Fruit fly (Drosophila melanogaster) whole organism, wandering third instar larva: ENCODE results near the gene dUTPase.

Experiments
- Abd-B ChIP-seq: fragments of >200 bp; optimal IDR thresholded peaks from 2 replicates; lab custom pipeline; 2017; ENCODE audit warnings: missing biosample characterization, missing genetic modification characterization
- CG32264 ChIP-seq: fragments of 200-800 bp; sonication (Bioruptor generic); optimal IDR thresholded peaks from 2 replicates; lab custom pipeline; 2016; ENCODE audit warnings: missing biosample characterization, missing genetic modification characterization
- CG9705 ChIP-seq: fragments of 200-800 bp; sonication (Bioruptor generic); optimal IDR thresholded peaks from 2 replicates; lab custom pipeline; 2018; ENCODE audit warnings: missing biosample characterization, mild to moderate bottlenecking, missing genetic modification characterization
- CrebA ChIP-seq: fragments of 200-800 bp; sonication (Bioruptor generic); optimal IDR thresholded peaks from 2 replicates; lab custom pipeline; 2016; ENCODE audit warnings: missing biosample characterization, mild to moderate bottlenecking, missing genetic modification characterization, borderline replicate concordance
- Dfd ChIP-seq: fragments of >200 bp; optimal IDR thresholded peaks from 2 replicates; lab custom pipeline; 2017; ENCODE audit warnings: missing biosample characterization, missing genetic modification characterization
- GATAd ChIP-seq: sonication (Bioruptor generic); optimal IDR thresholded peaks from 2 replicates; lab custom pipeline; 2016; ENCODE audit warnings: missing biosample characterization, missing genetic modification characterization
- HLH106 ChIP-seq: fragments of 200-800 bp; optimal IDR thresholded peaks from 3 replicates; lab custom pipeline; 2019; ENCODE audit warnings: missing biosample characterization, mild to moderate bottlenecking, missing genetic modification characterization, moderate library complexity
- Hnf4 ChIP-seq: fragments of 200-800 bp; sonication (Bioruptor generic); optimal IDR thresholded peaks from 2 replicates; lab custom pipeline; 2016; ENCODE audit warnings: missing biosample characterization, mild to moderate bottlenecking, missing genetic modification characterization
- Hr78 ChIP-seq: fragments of >200 bp; optimal IDR thresholded peaks from 2 replicates; lab custom pipeline; 2017; ENCODE audit warnings: missing biosample characterization, missing genetic modification characterization
- Hr83 ChIP-seq: fragments of 200-300 bp; sonication (Bioruptor generic); optimal IDR thresholded peaks from 2 replicates; lab custom pipeline; 2016; ENCODE audit warnings: missing biosample characterization, mild to moderate bottlenecking, missing genetic modification characterization, moderate library complexity; ENCODE audit not compliant: poor library complexity, severe bottlenecking
- Jra ChIP-seq: sonication (Bioruptor generic); optimal IDR thresholded peaks from 2 replicates; lab custom pipeline; 2016; ENCODE audit warnings: missing biosample characterization, missing genetic modification characterization
- Mio ChIP-seq: sonication (Bioruptor generic); optimal IDR thresholded peaks from 2 replicates; lab custom pipeline; 2016; ENCODE audit warnings: missing biosample characterization, missing genetic modification characterization
- Myc ChIP-seq: fragments of >200 bp; optimal IDR thresholded peaks from 2 replicates; lab custom pipeline; 2017
- OdsH ChIP-seq: fragments of 200-800 bp; sonication (Bioruptor generic); optimal IDR thresholded peaks from 2 replicates; lab custom pipeline; 2016; ENCODE audit warnings: missing biosample characterization, mild to moderate bottlenecking, missing genetic modification characterization
- Rel ChIP-seq, 2 experiments: fragments of 200-800 bp; sonication (Bioruptor generic) in 1 of 2; optimal IDR thresholded peaks; 2 replicates in 1 of 2; 3 replicates in 1 of 2; lab custom pipeline; 2016 to 2019; ENCODE audit warnings: mild to moderate bottlenecking in 2 of 2, missing biosample characterization in 2 of 2, missing genetic modification characterization in 2 of 2, moderate library complexity in 1 of 2
- Sp1 ChIP-seq: fragments of 200-800 bp; sonication (Bioruptor generic); optimal IDR thresholded peaks from 3 replicates; lab custom pipeline; 2019; ENCODE audit warnings: missing biosample characterization, mild to moderate bottlenecking, missing genetic modification characterization, moderate library complexity
- br ChIP-seq: fragments of 200-800 bp; sonication (Bioruptor generic); optimal IDR thresholded peaks from 2 replicates; lab custom pipeline; 2016; ENCODE audit warnings: missing biosample characterization, missing genetic modification characterization
- brk ChIP-seq: fragments of 200-800 bp; sonication (Bioruptor generic); optimal IDR thresholded peaks from 2 replicates; lab custom pipeline; 2016; ENCODE audit warnings: missing biosample characterization, mild to moderate bottlenecking, missing genetic modification characterization
- dl ChIP-seq, 2 experiments: fragments of 175-275, 200-275 bp in 1 of 2; fragments of 200-275 bp in 1 of 2; sonication (Bioruptor generic); optimal IDR thresholded peaks; lab custom pipeline; 2018; ENCODE audit warnings: mild to moderate bottlenecking in 2 of 2, missing biosample characterization in 2 of 2, missing genetic modification characterization in 2 of 2, moderate library complexity in 2 of 2; ENCODE audit not compliant: partially characterized antibody in 2 of 2, insufficient read depth in 1 of 2
- dmrt93B ChIP-seq: fragments of 200-800 bp; sonication (Bioruptor generic); optimal IDR thresholded peaks from 2 replicates; lab custom pipeline; 2018; ENCODE audit warnings: missing biosample characterization, mild to moderate bottlenecking, missing genetic modification characterization
- dsf ChIP-seq: sonication (Bioruptor generic); optimal IDR thresholded peaks from 2 replicates; lab custom pipeline; 2016; ENCODE audit warnings: missing biosample characterization, missing genetic modification characterization, borderline replicate concordance
- ey ChIP-seq: fragments of 200-800 bp; sonication (Bioruptor generic); optimal IDR thresholded peaks from 2 replicates; lab custom pipeline; 2016; ENCODE audit warnings: missing biosample characterization, missing genetic modification characterization
- foxo ChIP-seq, 2 experiments: fragments of 200-800 bp; sonication (Bioruptor generic); optimal IDR thresholded peaks; 2 replicates in 1 of 2; 3 replicates in 1 of 2; lab custom pipeline; 2016 to 2017; ENCODE audit warnings: missing biosample characterization in 2 of 2, missing genetic modification characterization in 2 of 2
- fru ChIP-seq: fragments of 200-800 bp; sonication (Bioruptor generic); optimal IDR thresholded peaks from 3 replicates; lab custom pipeline; 2016; ENCODE audit warnings: missing biosample characterization, mild to moderate bottlenecking, missing genetic modification characterization
- h ChIP-seq: fragments of 200-800 bp; sonication (Bioruptor generic); optimal IDR thresholded peaks from 3 replicates; lab custom pipeline; 2016; ENCODE audit warnings: missing biosample characterization, mild to moderate bottlenecking, missing genetic modification characterization
- jim ChIP-seq: fragments of 175-275, 200-325 bp; sonication (Bioruptor generic); optimal IDR thresholded peaks from 2 replicates; lab custom pipeline; 2016; ENCODE audit warnings: missing biosample characterization, mild to moderate bottlenecking, missing genetic modification characterization
- lola ChIP-seq: fragments of >200 bp; optimal IDR thresholded peaks from 2 replicates; lab custom pipeline; 2017; ENCODE audit warnings: missing biosample characterization, missing genetic modification characterization
- psq ChIP-seq: fragments of 200-800 bp; sonication (Bioruptor generic); optimal IDR thresholded peaks from 3 replicates; lab custom pipeline; 2017; ENCODE audit warnings: missing biosample characterization, mild to moderate bottlenecking, missing genetic modification characterization, moderate library complexity
- rgr ChIP-seq: fragments of 200-800 bp; sonication (Bioruptor generic); optimal IDR thresholded peaks from 3 replicates; lab custom pipeline; 2016; ENCODE audit warnings: missing biosample characterization, mild to moderate bottlenecking, missing genetic modification characterization
- sage ChIP-seq: fragments of 200-800 bp; sonication (Bioruptor generic); optimal IDR thresholded peaks from 2 replicates; lab custom pipeline; 2016; ENCODE audit warnings: missing biosample characterization, mild to moderate bottlenecking, missing genetic modification characterization
- sv ChIP-seq: fragments of 200-800 bp; sonication (Bioruptor generic); optimal IDR thresholded peaks from 3 replicates; lab custom pipeline; 2016; ENCODE audit warnings: missing biosample characterization, missing genetic modification characterization
- tai ChIP-seq: sonication (Bioruptor generic); optimal IDR thresholded peaks from 2 replicates; lab custom pipeline; 2016; ENCODE audit warnings: missing biosample characterization, missing genetic modification characterization
- usp ChIP-seq: fragments of >200 bp; optimal IDR thresholded peaks from 2 replicates; lab custom pipeline; 2017; ENCODE audit warnings: missing biosample characterization, missing genetic modification characterization

Gene dUTPase

DNA sequence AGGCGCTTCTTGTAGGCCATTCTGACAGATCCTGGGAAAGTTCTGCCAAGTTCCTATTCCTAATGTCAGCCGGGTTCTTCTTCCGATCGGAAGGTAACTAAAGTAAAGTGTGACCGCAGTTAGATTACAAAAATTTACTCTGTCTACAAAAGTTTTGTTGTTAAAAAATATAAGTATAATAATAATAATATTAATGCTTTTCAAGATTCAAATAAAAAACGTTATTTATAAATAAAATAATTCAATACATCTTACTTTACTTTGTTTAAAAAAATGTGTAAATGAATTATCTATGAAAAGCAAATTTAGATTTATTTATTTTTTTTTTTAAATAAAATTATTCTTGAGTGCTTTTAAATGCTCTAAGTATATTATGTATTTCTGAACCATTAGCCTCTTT lies 35.9 kb upstream of the dUTPase start, which contains the start of gene abo:
abo (minus strand) TSS at position 101 of the 400 bp plus-strand sequence.
- TF ChIP-seq dsf (GFP tag; lab: Kevin White, UChicago) (no peak), psq (no peak), sage (no peak), Hr83 (no peak), dmrt93B (GFP tag; lab: Kevin White, UChicago) (no peak), GATAd (no peak), h (GFP tag; lab: Kevin White, UChicago) (no peak), fru (no peak), rgr (GFP tag; lab: Kevin White, UChicago) (no peak), ey (GFP tag; lab: Kevin White, UChicago) (no peak), Hr78 (no peak), HLH106 (tag; lab: Kevin White, UChicago) (no peak), brk (GFP tag; lab: Kevin White, UChicago) (no peak), Myc (no peak), CG32264 (GFP tag; lab: Kevin White, UChicago) (no peak), Mio (GFP tag; lab: Kevin White, UChicago) (no peak), jim (GFP tag; lab: Kevin White, UChicago) (no peak)

- TF ChIP-seq lola (GFP tag; lab: Kevin White, UChicago) = no peak
- no peak for TF ChIP-seq Myc
- no peak for TF ChIP-seq GATAd
- no peak for TF ChIP-seq jim (GFP tag; lab: Kevin White, UChicago)
- no peak for TF ChIP-seq CG32264 (GFP tag; lab: Kevin White, UChicago)
- TF ChIP-seq Sp1 (GFP tag; lab: Kevin White, UChicago) = no peak
- TF ChIP-seq br (GFP tag; lab: Kevin White, UChicago) = no peak
- no peak for TF ChIP-seq Hnf4 (GFP tag; lab: Kevin White, UChicago)
- no peak for TF ChIP-seq brk (GFP tag; lab: Kevin White, UChicago)
- TF ChIP-seq usp (GFP tag; lab: Kevin White, UChicago) = no peak
- no peak for TF ChIP-seq psq
- TF ChIP-seq foxo (GFP tag; optimal IDR thresholded peaks at IDR 0.05; lab: Kevin White, UChicago) = no peak
- no peak for TF ChIP-seq ey (GFP tag; lab: Kevin White, UChicago)
- no peak for TF ChIP-seq dsf (GFP tag; lab: Kevin White, UChicago)
- no peak for TF ChIP-seq dmrt93B (GFP tag; lab: Kevin White, UChicago)
- no peak for TF ChIP-seq OdsH (GFP tag; lab: Kevin White, UChicago)
- TF ChIP-seq sage = no peak
- no peak for TF ChIP-seq tai
- no peak for TF ChIP-seq Mio (GFP tag; lab: Kevin White, UChicago)
Observed at dm6 chr2L:10976046-10976863, 34.9 kb upstream of the dUTPase start, which contains the start of the genes ATPsynG and SCAR. Gene ATPsynG (minus strand): TSS chr2L:10976399. Gene SCAR (plus strand): TSS chr2L:10976772.

dm6 chr2L:10976864-10977586 lies 34.1 kb upstream of the dUTPase start:
- no peak for TF ChIP-seq Abd-B
- no peak for TF ChIP-seq sv (GFP tag; lab: Kevin White, UChicago)
- TF ChIP-seq OdsH (GFP tag; lab: Kevin White, UChicago) = no peak
- no peak for TF ChIP-seq ey (GFP tag; lab: Kevin White, UChicago)
- no peak for TF ChIP-seq fru
- TF ChIP-seq tai = no peak
- no peak for TF ChIP-seq Jra (GFP tag; lab: Kevin White, UChicago)
- no peak for TF ChIP-seq dmrt93B (GFP tag; lab: Kevin White, UChicago)
- no peak for TF ChIP-seq CrebA (GFP tag; lab: Kevin White, UChicago)
- TF ChIP-seq Mio (GFP tag; lab: Kevin White, UChicago) = no peak
- no peak for TF ChIP-seq lola (GFP tag; lab: Kevin White, UChicago)
- no peak for TF ChIP-seq Rel (GFP tag; optimal IDR thresholded peaks at IDR 0.05; lab: Kevin White, UChicago)
- no peak for TF ChIP-seq Rel (tag; optimal IDR thresholded peaks at IDR 0.05; lab: Kevin White, UChicago)
- no peak for TF ChIP-seq CG9705 (GFP tag; lab: Kevin White, UChicago)
- TF ChIP-seq dl (GFP tag; optimal IDR thresholded peaks at IDR 0.05; lab: Kevin White, UChicago; ENCODE audit: insufficient read depth in 1 of 2, partially characterized antibody in 2 of 2) = no peak
- TF ChIP-seq Dfd (GFP tag; lab: Kevin White, UChicago) = no peak
